Worm (Caenorhabditis elegans) whole organism, young adult: ENCODE data around the gene Y40H7A.10.
A peak's percentile ranks its signal among the peaks of the same experiment; 100 is the strongest.
"Not testable (repeated sequence)": the region's sequence is repeated elsewhere in the genome, so short reads cannot be mapped to it uniquely, and the experiment has no call there.

Experiments
- B0035.1 ChIP-seq: sonication (generic microtip); optimal IDR thresholded peaks from 2 replicates; lab custom pipeline; 2016; ENCODE audit warnings: missing genetic modification characterization, mild to moderate bottlenecking, missing compliant biosample characterization, missing genotype, missing genetic modification reagents
- B0261.1 ChIP-seq: sonication (generic microtip); optimal IDR thresholded peaks from 2 replicates; lab custom pipeline; 2016; ENCODE audit warnings: mild to moderate bottlenecking, missing genetic modification characterization, moderate library complexity, missing compliant biosample characterization
- C06A6.2 ChIP-seq: fragments of 200-800 bp; sonication (Bioruptor generic); conservative IDR thresholded peaks from 2 replicates; pipeline ENCODE4 v1.3.6; 2022; ENCODE audit warnings: missing genetic modification characterization, missing compliant biosample characterization
- D2030.7 ChIP-seq: fragments of 200-800 bp; sonication (Bioruptor generic); IDR thresholded peaks from 2 replicates; pipeline ENCODE4 v1.3.6; 2022; ENCODE audit warnings: missing genetic modification reagents, missing genetic modification characterization, missing compliant biosample characterization
- F22D6.2 ChIP-seq: sonication (generic microtip); optimal IDR thresholded peaks from 2 replicates; lab custom pipeline; 2016; ENCODE audit warnings: mild to moderate bottlenecking, missing genetic modification characterization, missing compliant biosample characterization
- F23B12.7 ChIP-seq: sonication (generic microtip); optimal IDR thresholded peaks from 2 replicates; lab custom pipeline; 2017; ENCODE audit warnings: missing genetic modification characterization, mild to moderate bottlenecking, missing compliant biosample characterization, antibody characterized with exemption, moderate library complexity; ENCODE audit not compliant: insufficient read depth
- F49E8.2 ChIP-seq: sonication (generic microtip); optimal IDR thresholded peaks from 3 replicates; lab custom pipeline; 2017; ENCODE audit warnings: missing genetic modification characterization, mild to moderate bottlenecking, missing compliant biosample characterization, antibody characterized with exemption, moderate library complexity; ENCODE audit not compliant: insufficient read depth
- F55B11.4 ChIP-seq: sonication (generic microtip); optimal IDR thresholded peaks from 2 replicates; lab custom pipeline; 2016; ENCODE audit warnings: missing compliant biosample characterization, missing genetic modification characterization, borderline replicate concordance; ENCODE audit not compliant: insufficient read depth
- F57C9.4 ChIP-seq: sonication (generic microtip); optimal IDR thresholded peaks from 2 replicates; lab custom pipeline; 2017; ENCODE audit warnings: mild to moderate bottlenecking, missing genetic modification characterization, missing compliant biosample characterization
- K12H6.12 ChIP-seq: fragments of 200-800 bp; sonication (Bioruptor generic); optimal IDR thresholded peaks from 2 replicates; lab custom pipeline; 2018; ENCODE audit warnings: mild to moderate bottlenecking, missing genetic modification characterization, missing compliant biosample characterization
- T07F8.4 ChIP-seq: sonication (generic microtip); optimal IDR thresholded peaks from 2 replicates; lab custom pipeline; 2016; ENCODE audit warnings: mild to moderate bottlenecking, missing genetic modification characterization, moderate library complexity, missing compliant biosample characterization
- T26A5.8 ChIP-seq: sonication (generic microtip); optimal IDR thresholded peaks from 2 replicates; lab custom pipeline; 2016; ENCODE audit warnings: missing genetic modification characterization, missing compliant biosample characterization
- aptf-2 ChIP-seq: fragments of 200-800 bp; sonication (Bioruptor generic); conservative IDR thresholded peaks from 2 replicates; pipeline ENCODE4 v1.3.6; 2022; ENCODE audit warnings: missing genetic modification reagents, missing genetic modification characterization, missing compliant biosample characterization
- aptf-3 ChIP-seq: fragments of 200-800 bp; sonication (Bioruptor generic); IDR thresholded peaks from 2 replicates; pipeline ENCODE4 v1.3.6; 2022; ENCODE audit warnings: missing genetic modification characterization, missing compliant biosample characterization
- atf-7 ChIP-seq: sonication (generic microtip); optimal IDR thresholded peaks from 2 replicates; lab custom pipeline; 2017; ENCODE audit warnings: mild to moderate bottlenecking, missing genetic modification characterization, missing compliant biosample characterization
- attf-3 ChIP-seq: fragments of 200-800 bp; sonication (Bioruptor generic); conservative IDR thresholded peaks from 2 replicates; pipeline ENCODE4 v1.3.6; 2022; ENCODE audit warnings: missing genetic modification reagents, missing genetic modification characterization, missing compliant biosample characterization
- attf-6 ChIP-seq: fragments of 200-800 bp; sonication (Bioruptor generic); IDR thresholded peaks from 2 replicates; pipeline ENCODE4 v1.3.6; 2022; ENCODE audit warnings: missing genetic modification reagents, missing genetic modification characterization, missing compliant biosample characterization
- ceh-58 ChIP-seq: fragments of 200-800 bp; sonication (Bioruptor generic); IDR thresholded peaks from 2 replicates; pipeline ENCODE4 v1.3.6; 2022; ENCODE audit warnings: missing genetic modification characterization, missing compliant biosample characterization
- chd-7 ChIP-seq: sonication (generic microtip); optimal IDR thresholded peaks from 2 replicates; lab custom pipeline; 2016; ENCODE audit warnings: mild to moderate bottlenecking, missing genetic modification characterization, moderate library complexity, missing compliant biosample characterization
- efl-1 ChIP-seq: fragments of 150-350 bp; optimal IDR thresholded peaks from 2 replicates; lab custom pipeline; 2014; ENCODE audit warnings: missing biosample characterization, missing genetic modification reagents, missing genetic modification characterization
- egl-44 ChIP-seq: fragments of 200-800 bp; sonication (Bioruptor generic); IDR thresholded peaks from 2 replicates; pipeline ENCODE4 v1.3.6; 2022; ENCODE audit warnings: missing genetic modification reagents, missing genetic modification characterization, missing compliant biosample characterization
- egrh-3 ChIP-seq: fragments of 200-800 bp; sonication (Bioruptor generic); IDR thresholded peaks from 2 replicates; pipeline ENCODE4 v1.3.6; 2022; ENCODE audit warnings: missing genetic modification reagents, missing genetic modification characterization, missing compliant biosample characterization
- ets-4 ChIP-seq: fragments of 200-800 bp; sonication (Bioruptor generic); optimal IDR thresholded peaks from 2 replicates; lab custom pipeline; 2018; ENCODE audit warnings: mild to moderate bottlenecking, missing genetic modification characterization, missing compliant biosample characterization
- gei-17 ChIP-seq: fragments of 200-800 bp; sonication (Bioruptor generic); optimal IDR thresholded peaks from 2 replicates; lab custom pipeline; 2018; ENCODE audit warnings: mild to moderate bottlenecking, missing genetic modification characterization, missing compliant biosample characterization
- hmg-20 ChIP-seq: fragments of 200-800 bp; sonication (Bioruptor generic); IDR thresholded peaks from 2 replicates; pipeline ENCODE4 v1.3.6; 2022; ENCODE audit warnings: missing genetic modification reagents, missing genetic modification characterization, missing compliant biosample characterization
- hsf-1 ChIP-seq: fragments of 200-800 bp; sonication (Bioruptor generic); IDR thresholded peaks from 2 replicates; pipeline ENCODE4 v1.3.6; 2022; ENCODE audit warnings: missing genetic modification reagents, missing genetic modification characterization, missing compliant biosample characterization
- let-607 ChIP-seq, 2 experiments: fragments of 200-800 bp in 1 of 2; sonication (Bioruptor generic) in 1 of 2; sonication (generic microtip) in 1 of 2; optimal IDR thresholded peaks; 2 replicates each; lab custom pipeline; 2016 to 2018; ENCODE audit warnings: mild to moderate bottlenecking in 2 of 2, missing compliant biosample characterization in 2 of 2, missing genetic modification characterization in 2 of 2, moderate library complexity in 2 of 2, missing genotype in 1 of 2
- lin-54 ChIP-seq: fragments of 200-800 bp; sonication (Bioruptor generic); optimal IDR thresholded peaks from 2 replicates; lab custom pipeline; 2018; ENCODE audit warnings: mild to moderate bottlenecking, missing genetic modification characterization, missing compliant biosample characterization
- mel-28 ChIP-seq: sonication (generic microtip); optimal IDR thresholded peaks from 2 replicates; lab custom pipeline; 2016; ENCODE audit warnings: borderline replicate concordance, mild to moderate bottlenecking, missing genetic modification characterization, missing compliant biosample characterization
- nhr-179 ChIP-seq: sonication (generic microtip); optimal IDR thresholded peaks from 2 replicates; lab custom pipeline; 2016; ENCODE audit warnings: mild to moderate bottlenecking, missing genetic modification characterization, missing compliant biosample characterization
- rcor-1 ChIP-seq: fragments of 200-800 bp; sonication (Bioruptor generic); IDR thresholded peaks from 2 replicates; pipeline ENCODE4 v1.3.6; 2022; ENCODE audit warnings: missing genetic modification reagents, missing genetic modification characterization, missing compliant biosample characterization
- repo-1 ChIP-seq: sonication (generic microtip); optimal IDR thresholded peaks from 2 replicates; lab custom pipeline; 2017; ENCODE audit warnings: mild to moderate bottlenecking, missing genetic modification characterization, missing compliant biosample characterization
- rpc-1 ChIP-seq, 2 experiments: fragments of 150-350 bp in 1 of 2; sonication (generic microtip) in 1 of 2; optimal IDR thresholded peaks; 2 replicates each; lab custom pipeline; 2014 to 2018; ENCODE audit warnings: missing biosample characterization in 1 of 2, missing genetic modification characterization in 1 of 2, missing genetic modification reagents in 1 of 2, missing genotype in 1 of 2
- snpc-1.1 ChIP-seq: sonication (generic microtip); optimal IDR thresholded peaks from 2 replicates; lab custom pipeline; 2017; ENCODE audit warnings: missing genetic modification characterization, mild to moderate bottlenecking, missing compliant biosample characterization, antibody characterized with exemption, moderate library complexity, missing genotype, missing genetic modification reagents; ENCODE audit not compliant: insufficient read depth
- snpc-1.3 ChIP-seq: sonication (generic microtip); optimal IDR thresholded peaks from 2 replicates; lab custom pipeline; 2017; ENCODE audit warnings: missing genetic modification characterization, mild to moderate bottlenecking, missing compliant biosample characterization, antibody characterized with exemption, moderate library complexity, missing genotype, missing genetic modification reagents; ENCODE audit not compliant: insufficient read depth
- snpc-4 ChIP-seq, 5 experiments: fragments of 150-350 bp in 1 of 5; sonication (generic microtip) in 4 of 5; optimal IDR thresholded peaks; 2 replicates each; lab custom pipeline; 2014 to 2018; ENCODE audit warnings: missing genetic modification characterization in 5 of 5, missing biosample characterization in 3 of 5, antibody characterized with exemption in 2 of 5, mild to moderate bottlenecking in 2 of 5, missing compliant biosample characterization in 2 of 5, missing genotype in 2 of 5, moderate library complexity in 2 of 5, missing genetic modification reagents in 1 of 5
- tbp1 ChIP-seq: fragments of 200-800 bp; sonication (Bioruptor generic); optimal IDR thresholded peaks from 2 replicates; lab custom pipeline; 2018; ENCODE audit warnings: mild to moderate bottlenecking, missing genetic modification characterization, missing compliant biosample characterization
- unc-130 ChIP-seq: sonication (generic microtip); optimal IDR thresholded peaks from 2 replicates; lab custom pipeline; 2016; ENCODE audit warnings: missing genetic modification reagents, missing genetic modification characterization, missing compliant biosample characterization
- unc-62 ChIP-seq: fragments of 150-350 bp; optimal IDR thresholded peaks from 2 replicates; lab custom pipeline; 2014; ENCODE audit warnings: missing biosample characterization, missing genetic modification reagents, missing genetic modification characterization
- xnd-1 ChIP-seq: sonication (generic microtip); optimal IDR thresholded peaks from 2 replicates; lab custom pipeline; 2016; ENCODE audit warnings: missing genotype, missing genetic modification reagents, missing genetic modification characterization, missing compliant biosample characterization
- zfh-2 ChIP-seq: fragments of 200-800 bp; sonication (Bioruptor generic); conservative IDR thresholded peaks from 2 replicates; pipeline ENCODE4 v1.3.6; 2022; ENCODE audit warnings: missing genetic modification reagents, missing genetic modification characterization, missing compliant biosample characterization
- ztf-25 ChIP-seq: fragments of 200-800 bp; sonication (Bioruptor generic); IDR thresholded peaks from 2 replicates; pipeline ENCODE4 v1.3.6; 2022; ENCODE audit warnings: missing genetic modification reagents, missing genetic modification characterization, missing compliant biosample characterization
- ztf-26 ChIP-seq: sonication (generic microtip); optimal IDR thresholded peaks from 2 replicates; lab custom pipeline; 2017; ENCODE audit warnings: missing genetic modification characterization, missing compliant biosample characterization
- ztf-28 ChIP-seq: fragments of 200-800 bp; sonication (Bioruptor generic); IDR thresholded peaks from 2 replicates; pipeline ENCODE4 v1.3.6; 2022; ENCODE audit warnings: missing genetic modification reagents, missing genetic modification characterization, missing compliant biosample characterization

The Y40H7A.10 gene

ce11 chrIV:15170199-15170598 is 45.2 kb downstream of the Y40H7A.10 start:
- peak; percentile 29 for TF ChIP-seq rpc-1 (optimal IDR thresholded peaks at IDR 0.05; lab: Kevin White, UChicago)
- peak; percentile 62 for TF ChIP-seq rpc-1 (tag; optimal IDR thresholded peaks at IDR 0.05; lab: Kevin White, UChicago)
- TF ChIP-seq tbp1 (GFP tag; lab: Kevin White, UChicago), result peak; percentile 84
- TF ChIP-seq snpc-4 (GFP tag; optimal IDR thresholded peaks at IDR 0.05; lab: Kevin White, UChicago), result not testable (repeated sequence)
- peak in 2 of 4 experiments; percentile 31 to 90 for TF ChIP-seq snpc-4 (tag; optimal IDR thresholded peaks at IDR 0.05; lab: Kevin White, UChicago)
- peak; percentile 47; the same call in 1 of the 2 replicates for TF ChIP-seq D2030.7 (GFP tag; lab: Robert Waterston, UW)
- peak; percentile 47; the same call in 1 of the 2 replicates for TF ChIP-seq hsf-1 (GFP tag; lab: Robert Waterston, UW)
- peak; percentile 97 for TF ChIP-seq attf-6 (GFP tag; lab: Robert Waterston, UW)
- TF ChIP-seq rcor-1 (GFP tag; lab: Robert Waterston, UW), result peak; percentile 38; the same call in 1 of the 2 replicates
- TF ChIP-seq B0261.1, result peak; percentile 57

ce11 chrIV:15168442-15168841 is 47.0 kb downstream of the Y40H7A.10 start:
- no peak for TF ChIP-seq let-607 (tag; optimal IDR thresholded peaks at IDR 0.05; lab: Kevin White, UChicago)
- no peak for TF ChIP-seq nhr-179 (tag; lab: Kevin White, UChicago)
- no peak for TF ChIP-seq xnd-1 (tag; lab: Kevin White, UChicago)
- no peak for TF ChIP-seq mel-28 (tag; lab: Kevin White, UChicago)
- TF ChIP-seq attf-6 (GFP tag; lab: Robert Waterston, UW), result peak; percentile 98
- TF ChIP-seq F23B12.7 (tag; lab: Kevin White, UChicago), result no peak
- TF ChIP-seq snpc-1.3 (tag; lab: Kevin White, UChicago), result peak; percentile 37
- TF ChIP-seq ztf-28 (GFP tag; lab: Robert Waterston, UW), result no peak
- TF ChIP-seq atf-7 (tag; lab: Kevin White, UChicago), result no peak
- no peak for TF ChIP-seq F49E8.2 (tag; lab: Kevin White, UChicago)
- no peak for TF ChIP-seq attf-3 (GFP tag; lab: Robert Waterston, UW)
- no peak for TF ChIP-seq efl-1 (GFP tag; lab: Kevin White, UChicago)
- TF ChIP-seq egrh-3 (GFP tag; lab: Robert Waterston, UW), result no peak
- no peak for TF ChIP-seq hmg-20 (GFP tag; lab: Robert Waterston, UW)
- peak; percentile 35; the same call in 1 of the 2 replicates for TF ChIP-seq D2030.7 (GFP tag; lab: Robert Waterston, UW)
- no peak for TF ChIP-seq unc-62 (GFP tag; lab: Kevin White, UChicago)
- no peak for TF ChIP-seq F57C9.4
- TF ChIP-seq F55B11.4 (tag; lab: Kevin White, UChicago), result no peak
- TF ChIP-seq ceh-58 (GFP tag; lab: Robert Waterston, UW), result no peak
- TF ChIP-seq egl-44 (GFP tag; lab: Robert Waterston, UW), result no peak
- TF ChIP-seq C06A6.2 (GFP tag; lab: Robert Waterston, UW), result no peak
- TF ChIP-seq K12H6.12 (tag; lab: Kevin White, UChicago), result no peak
- no peak for TF ChIP-seq ets-4 (GFP tag; lab: Kevin White, UChicago)
- peak; percentile 85 for TF ChIP-seq snpc-1.1 (tag; lab: Kevin White, UChicago)
- no peak for TF ChIP-seq zfh-2 (GFP tag; lab: Robert Waterston, UW)
- no peak for TF ChIP-seq repo-1
- TF ChIP-seq B0035.1 (tag; lab: Kevin White, UChicago), result no peak
- TF ChIP-seq chd-7, result no peak
- peak; percentile 42 for TF ChIP-seq tbp1 (GFP tag; lab: Kevin White, UChicago)
- no peak for TF ChIP-seq ztf-26
- TF ChIP-seq aptf-3 (GFP tag; lab: Robert Waterston, UW), result no peak
- no peak for TF ChIP-seq aptf-2 (GFP tag; lab: Robert Waterston, UW)
- TF ChIP-seq T26A5.8 (tag; lab: Kevin White, UChicago), result no peak
- TF ChIP-seq T07F8.4, result no peak
- no peak for TF ChIP-seq ztf-25 (GFP tag; lab: Robert Waterston, UW)
- TF ChIP-seq unc-130 (GFP tag; lab: Kevin White, UChicago), result no peak
- no peak for TF ChIP-seq F22D6.2 (tag; lab: Kevin White, UChicago)
- TF ChIP-seq gei-17 (GFP tag; lab: Kevin White, UChicago), result no peak
- TF ChIP-seq snpc-4 (GFP tag; optimal IDR thresholded peaks at IDR 0.05; lab: Kevin White, UChicago), result peak; percentile 89
- peak; percentile 83 to 95 (median 92) for TF ChIP-seq snpc-4 (tag; optimal IDR thresholded peaks at IDR 0.05; lab: Kevin White, UChicago)
- TF ChIP-seq lin-54 (GFP tag; lab: Kevin White, UChicago), result no peak
